Fruit fly (Drosophila melanogaster) whole organism, embryonic: ENCODE data around the gene CG31016.

Experiments used
- CG11456 ChIP-seq: fragments of 200-800 bp; sonication (Bioruptor generic); IDR thresholded peaks from 3 replicates; pipeline ENCODE4 v1.3.6; 2022; ENCODE audit warnings: missing biosample characterization, missing genetic modification characterization
- CG14965 ChIP-seq: fragments of 200-800 bp; sonication (Bioruptor generic); optimal IDR thresholded peaks from 2 replicates; lab custom pipeline; 2016; ENCODE audit warnings: missing biosample characterization, missing genetic modification characterization, borderline replicate concordance
- CG16815 ChIP-seq: fragments of 200-800 bp; sonication (Bioruptor generic); optimal IDR thresholded peaks from 3 replicates; lab custom pipeline; 2017; ENCODE audit warnings: missing biosample characterization, mild to moderate bottlenecking, missing genetic modification characterization
- CG30431 ChIP-seq: fragments of 200-800 bp; sonication (Bioruptor generic); optimal IDR thresholded peaks from 2 replicates; lab custom pipeline; 2017; ENCODE audit warnings: missing biosample characterization, missing genetic modification characterization
- CG8290 ChIP-seq, 3 experiments: fragments of 200-800 bp; sonication (Bioruptor generic); optimal IDR thresholded peaks; 2 replicates each; lab custom pipeline; 2016 to 2019; ENCODE audit warnings: missing biosample characterization in 3 of 3, missing genetic modification characterization in 3 of 3, mild to moderate bottlenecking in 2 of 3, moderate library complexity in 1 of 3
- Ptx1 ChIP-seq: fragments of 200-800 bp; sonication (Bioruptor generic); IDR thresholded peaks from 2 replicates; pipeline ENCODE4 v1.3.6; 2022; ENCODE audit warnings: missing biosample characterization, missing genetic modification characterization
- en ChIP-seq: fragments of 200-800 bp; sonication (Bioruptor generic); optimal IDR thresholded peaks from 2 replicates; lab custom pipeline; 2016; ENCODE audit warnings: missing biosample characterization, missing genetic modification characterization
- gsb-n ChIP-seq: fragments of 200-800 bp; sonication (Bioruptor generic); optimal IDR thresholded peaks from 3 replicates; lab custom pipeline; 2018; ENCODE audit warnings: missing biosample characterization, mild to moderate bottlenecking, missing genetic modification characterization
- lab ChIP-seq: fragments of 200-800 bp; sonication (Bioruptor generic); optimal IDR thresholded peaks from 3 replicates; lab custom pipeline; 2017; ENCODE audit warnings: missing biosample characterization, missing genetic modification characterization, mild to moderate bottlenecking, moderate library complexity, missing genetic modification reagents
- mirr ChIP-seq: fragments of 200-800 bp; sonication (Bioruptor generic); optimal IDR thresholded peaks from 3 replicates; lab custom pipeline; 2018; ENCODE audit warnings: missing biosample characterization, mild to moderate bottlenecking, missing genetic modification characterization
- salm ChIP-seq: fragments of 200-800 bp; sonication (Bioruptor generic); optimal IDR thresholded peaks from 2 replicates; lab custom pipeline; 2018; ENCODE audit warnings: missing biosample characterization, mild to moderate bottlenecking, missing genetic modification characterization

- TF ChIP-seq gsb-n, result no peak
- no peak for TF ChIP-seq CG11456 (GFP tag; lab: Robert Waterston, UW)
- TF ChIP-seq mirr (GFP tag; lab: Kevin White, UChicago), result no peak
- no peak for TF ChIP-seq CG14965
- no peak for TF ChIP-seq salm
- TF ChIP-seq Ptx1, result no peak
- TF ChIP-seq CG30431 (GFP tag; lab: Kevin White, UChicago), result no peak
- TF ChIP-seq lab (GFP tag; lab: Kevin White, UChicago), result peak; percentile 55
- TF ChIP-seq CG8290 (GFP tag; optimal IDR thresholded peaks at IDR 0.05; lab: Kevin White, UChicago), result no peak
- TF ChIP-seq CG8290 (tag; optimal IDR thresholded peaks at IDR 0.05; lab: Kevin White, UChicago), result no peak
- no peak for TF ChIP-seq en (GFP tag; lab: Kevin White, UChicago)
- TF ChIP-seq CG16815 (GFP tag; lab: Kevin White, UChicago), result no peak
Observed at dm6 chr3R:30643240-30643639, 37.3 kb downstream of the CG31016 start.
